Fruit fly (Drosophila melanogaster) whole organism, prepupa: ENCODE data around the gene CG5280.

ENCODE experiments used
- CG1621 ChIP-seq: fragments of 200-800 bp; sonication (Bioruptor generic); optimal IDR thresholded peaks from 3 replicates; lab custom pipeline; 2018; ENCODE audit warnings: missing biosample characterization, mild to moderate bottlenecking, missing genetic modification characterization
- CG32006 ChIP-seq: fragments of 200-800 bp; sonication (Bioruptor generic); optimal IDR thresholded peaks from 3 replicates; lab custom pipeline; 2017; ENCODE audit warnings: missing biosample characterization, mild to moderate bottlenecking, missing genetic modification characterization
- CG8119 ChIP-seq: fragments of 200-800 bp; sonication (Bioruptor generic); IDR thresholded peaks from 3 replicates; pipeline ENCODE4 v1.3.6; 2022; ENCODE audit warnings: missing biosample characterization, missing genetic modification characterization
- Eip93F ChIP-seq: fragments of 200-800 bp; sonication (Bioruptor generic); optimal IDR thresholded peaks from 2 replicates; lab custom pipeline; 2016; ENCODE audit warnings: missing biosample characterization, mild to moderate bottlenecking, missing genetic modification characterization
- Ets96B ChIP-seq: fragments of 200-800 bp; optimal IDR thresholded peaks from 2 replicates; lab custom pipeline; 2019; ENCODE audit warnings: missing biosample characterization, mild to moderate bottlenecking, missing genetic modification characterization, moderate library complexity
- Hr39 ChIP-seq: fragments of 200-800 bp; sonication (Bioruptor generic); optimal IDR thresholded peaks from 2 replicates; lab custom pipeline; 2016; ENCODE audit warnings: missing biosample characterization, missing genetic modification characterization
- Lpt ChIP-seq: fragments of 200-800 bp; sonication (Bioruptor generic); optimal IDR thresholded peaks from 3 replicates; lab custom pipeline; 2016; ENCODE audit warnings: missing biosample characterization, missing genetic modification characterization
- Met ChIP-seq: fragments of 200-800 bp; sonication (Bioruptor generic); optimal IDR thresholded peaks from 3 replicates; lab custom pipeline; 2016; ENCODE audit warnings: missing biosample characterization, missing genetic modification characterization
- fkh ChIP-seq: fragments of 200-800 bp; sonication (Bioruptor generic); optimal IDR thresholded peaks from 3 replicates; lab custom pipeline; 2017; ENCODE audit warnings: missing biosample characterization, mild to moderate bottlenecking, missing genetic modification characterization, moderate library complexity

DNA sequence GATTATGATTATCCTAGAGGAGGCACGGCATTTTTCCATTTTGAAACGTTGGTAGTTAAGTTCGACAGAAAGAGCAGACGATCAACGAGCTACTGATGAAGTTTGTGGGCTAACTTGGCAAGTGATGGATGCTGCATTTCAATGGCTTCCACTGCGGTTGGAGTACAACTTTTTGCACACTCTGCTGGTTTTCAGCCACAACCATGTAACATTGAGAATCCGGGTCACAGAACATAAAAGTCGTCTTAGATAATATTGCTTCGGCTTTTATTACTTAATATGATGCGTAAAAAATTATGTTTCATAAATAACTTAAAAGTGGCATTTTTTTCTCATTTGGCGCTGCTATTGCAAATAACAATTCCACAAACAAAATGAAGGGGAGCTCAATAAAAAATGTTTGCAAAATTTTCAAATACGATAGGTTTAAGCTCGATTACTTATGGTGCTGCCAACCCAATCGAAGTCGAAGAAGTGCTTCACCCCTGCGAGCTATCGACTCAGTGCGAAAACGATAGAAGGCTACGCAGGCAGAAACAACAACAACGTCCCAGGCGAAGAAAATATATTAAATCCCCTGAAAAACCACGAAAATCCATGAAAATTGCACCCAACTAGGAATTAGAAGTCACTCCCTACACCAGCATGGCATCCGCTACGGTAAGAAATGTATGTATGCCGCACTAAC lies 23.6 kb downstream of the CG5280 start, which contains the start of the genes CG5653 and CG5021:
- TF ChIP-seq Ets96B (no peak), CG8119 (GFP tag; lab: Robert Waterston, UW) (no peak), Hr39 (GFP tag; lab: Kevin White, UChicago) (no peak), Lpt (GFP tag; lab: Kevin White, UChicago) (no peak), fkh (GFP tag; lab: Kevin White, UChicago) (no peak), CG1621 (tag; lab: Kevin White, UChicago) (no peak), Met (GFP tag; lab: Kevin White, UChicago) (no peak), Eip93F (GFP tag; lab: Kevin White, UChicago) (no peak), CG32006 (GFP tag; lab: Kevin White, UChicago) (no peak)
